Worm (Caenorhabditis elegans): Measurements from ENCODE around the gene Y48G9A.6.

ce11 chrIII:2129991-2130390 lies 12.3 kb downstream of the Y48G9A.6 start:
- TF ChIP-seq jun-1 (tag; optimal IDR thresholded peaks at IDR 0.05) (no peak), nhr-43 (tag; optimal IDR thresholded peaks at IDR 0.05; ENCODE audit: poor library complexity, severe bottlenecking) (no peak), fkh-10 (GFP tag; optimal IDR thresholded peaks at IDR 0.05) (no peak), pqm-1 (tag; optimal IDR thresholded peaks at IDR 0.05) (no peak), skn-1 (tag; optimal IDR thresholded peaks at IDR 0.05) (no peak), eor-1 (tag; optimal IDR thresholded peaks at IDR 0.05) (no peak), daf-12 (tag; optimal IDR thresholded peaks at IDR 0.05) (no peak), ztf-11 (tag; optimal IDR thresholded peaks at IDR 0.05) (no peak), nhr-28 (tag; optimal IDR thresholded peaks at IDR 0.05) (no peak), aly-2 (tag; optimal IDR thresholded peaks at IDR 0.05) (no peak), ama-1 (optimal IDR thresholded peaks at IDR 0.05) (no peak), ceh-9 (tag; optimal IDR thresholded peaks at IDR 0.05) (no peak)

Data from whole organism, L3 larva.